Fruit fly (Drosophila melanogaster): ENCODE results near the gene Prx6a.

Prx6a gene

dm6 chr2L:2905051-2905446 lies 27.0 kb upstream of the Prx6a start (continued):
- TF ChIP-seq pros (GFP tag; optimal IDR thresholded peaks at IDR 0.05) (no peak), sr (GFP tag; IDR thresholded peaks at IDR 0.05) (no peak), CG31224 (GFP tag; IDR thresholded peaks at IDR 0.05) (no peak), HLHmδ (GFP tag; optimal IDR thresholded peaks at IDR 0.05) (no peak), CG7928 (GFP tag; optimal IDR thresholded peaks at IDR 0.05) (no peak), CG17385 (GFP tag; optimal IDR thresholded peaks at IDR 0.05) (peak; percentile 56), Ada2b (GFP tag; IDR thresholded peaks at IDR 0.05) (no peak), CG3407 (GFP tag; optimal IDR thresholded peaks at IDR 0.05) (peak; percentile 21), C15 (GFP tag; IDR thresholded peaks at IDR 0.05) (no peak), CG3726 (GFP tag; IDR thresholded peaks at IDR 0.05) (no peak), CTCF (GFP tag; optimal IDR thresholded peaks at IDR 0.05) (no peak), Oli (tag; optimal IDR thresholded peaks at IDR 0.05) (peak; percentile 50), lov (optimal IDR thresholded peaks at IDR 0.05) (no peak), lov (GFP tag; IDR thresholded peaks at IDR 0.05) (no peak), CG4820 (GFP tag; optimal IDR thresholded peaks at IDR 0.05) (peak; percentile 12), nerfin-1 (tag; optimal IDR thresholded peaks at IDR 0.05) (no peak), CG11695 (GFP tag; IDR thresholded peaks at IDR 0.05) (peak; percentile 50; the same call in 2 of the 3 replicates), MESR4 (GFP tag; optimal IDR thresholded peaks at IDR 0.05) (no peak), CG15601 (tag; optimal IDR thresholded peaks at IDR 0.05) (no peak), HLH4C (GFP tag; IDR thresholded peaks at IDR 0.05; ENCODE audit: partially characterized antibody) (no peak), CG10209 (GFP tag; optimal IDR thresholded peaks at IDR 0.05) (peak; percentile 39), sc (optimal IDR thresholded peaks at IDR 0.05) (no peak), sc (GFP tag; optimal IDR thresholded peaks at IDR 0.05) (no peak), jing (GFP tag; optimal IDR thresholded peaks at IDR 0.05) (no peak), croc (GFP tag; conservative IDR thresholded peaks at IDR 0.05) (peak; percentile 24; the same call in 1 of the 3 replicates), chinmo (GFP tag; IDR thresholded peaks at IDR 0.05; ENCODE audit: partially characterized antibody) (no peak), NK7.1 (GFP tag; optimal IDR thresholded peaks at IDR 0.05) (no peak), Ets65A (GFP tag) (no peak), wdn (GFP tag; IDR thresholded peaks at IDR 0.05) (no peak), bsh (GFP tag; optimal IDR thresholded peaks at IDR 0.05) (peak in 1 of 2 experiments; percentile 41), CG7839 (tag; optimal IDR thresholded peaks at IDR 0.05) (peak; percentile 66), lola (GFP tag; optimal IDR thresholded peaks at IDR 0.05) (no peak), CG7963 (GFP tag; IDR thresholded peaks at IDR 0.05; ENCODE audit: partially characterized antibody) (no peak), CG3995 (GFP tag; optimal IDR thresholded peaks at IDR 0.05) (no peak), Poxn (GFP tag; IDR thresholded peaks at IDR 0.05) (no peak), dmrt99B (tag; optimal IDR thresholded peaks at IDR 0.05) (peak; percentile 80), ATbp (GFP tag; optimal IDR thresholded peaks at IDR 0.05) (peak; percentile 63), Hr51 (GFP tag; optimal IDR thresholded peaks at IDR 0.05) (peak in 1 of 2 experiments; percentile 83), CG4328 (GFP tag; optimal IDR thresholded peaks at IDR 0.05) (no peak), CG2199 (GFP tag; IDR thresholded peaks at IDR 0.05) (no peak), B-H2 (GFP tag; optimal IDR thresholded peaks at IDR 0.05) (no peak), br (optimal IDR thresholded peaks at IDR 0.05) (no peak), CG8290 (GFP tag; optimal IDR thresholded peaks at IDR 0.05) (no peak), CG8290 (tag; optimal IDR thresholded peaks at IDR 0.05) (no peak), CG1647 (GFP tag; optimal IDR thresholded peaks at IDR 0.05) (no peak), Doc3 (GFP tag; IDR thresholded peaks at IDR 0.05; ENCODE audit: partially characterized antibody) (no peak), cato (GFP tag; optimal IDR thresholded peaks at IDR 0.05; ENCODE audit: borderline replicate concordance) (no peak), CG15479 (GFP tag; optimal IDR thresholded peaks at IDR 0.05) (no peak), Aef1 (GFP tag; IDR thresholded peaks at IDR 0.05) (peak; percentile 20; the same call in 1 of the 3 replicates), CG5180 (GFP tag; optimal IDR thresholded peaks at IDR 0.05) (peak; percentile 20), Trl (optimal IDR thresholded peaks at IDR 0.05) (no peak), Trl (GFP tag; optimal IDR thresholded peaks at IDR 0.05) (no peak)
